Worm (Caenorhabditis elegans): ENCODE measurements around the gene str-28.

The str-28 gene

ce11 chrV:7435376-7436204 is 37.1 kb downstream of the str-28 start, which contains the start of the genes ddo-2 and F25E5.8 (continued):
- TF ChIP-seq ceh-62 (tag; optimal IDR thresholded peaks at IDR 0.05) (no peak), ZK337.2 (GFP tag; IDR thresholded peaks at IDR 0.05) (no peak), egl-27 (tag; optimal IDR thresholded peaks at IDR 0.05) (no peak), Y5F2A.4 (GFP tag; optimal IDR thresholded peaks at IDR 0.05) (no peak), nhr-102 (tag; optimal IDR thresholded peaks at IDR 0.05) (no peak), mes-2 (tag; optimal IDR thresholded peaks at IDR 0.05; ENCODE audit: poor library complexity, severe bottlenecking) (no peak), saeg-2 (GFP tag; IDR thresholded peaks at IDR 0.05) (no peak), nhr-25 (tag; optimal IDR thresholded peaks at IDR 0.05; ENCODE audit: borderline replicate concordance, insufficient read depth) (no peak), nhr-76 (tag; optimal IDR thresholded peaks at IDR 0.05) (no peak), fos-1 (tag; optimal IDR thresholded peaks at IDR 0.05) (no peak), dmd-6 (GFP tag; IDR thresholded peaks at IDR 0.05) (no peak), Y48G9A.11 (GFP tag; IDR thresholded peaks at IDR 0.05) (no peak), hlh-30 (tag; optimal IDR thresholded peaks at IDR 0.05; ENCODE audit: insufficient read depth) (peak; percentile 33), nhr-111 (GFP tag; optimal IDR thresholded peaks at IDR 0.05) (no peak), lin-29 (GFP tag; IDR thresholded peaks at IDR 0.05) (no peak), duxl-1 (tag; optimal IDR thresholded peaks at IDR 0.05; ENCODE audit: poor library complexity) (no peak), zag-1 (tag; optimal IDR thresholded peaks at IDR 0.05) (no peak), gei-8 (GFP tag; optimal IDR thresholded peaks at IDR 0.05) (no peak), daf-12 (tag; optimal IDR thresholded peaks at IDR 0.05) (no peak), lin-15B (tag; optimal IDR thresholded peaks at IDR 0.05) (no peak), php-3 (GFP tag; IDR thresholded peaks at IDR 0.05) (no peak), dmd-8 (GFP tag; IDR thresholded peaks at IDR 0.05) (no peak), egl-43 (GFP tag; IDR thresholded peaks at IDR 0.05) (no peak), lin-38 (GFP tag; IDR thresholded peaks at IDR 0.05) (no peak), arid-1 (GFP tag; conservative IDR thresholded peaks at IDR 0.05) (no peak), dmd-9 (GFP tag; IDR thresholded peaks at IDR 0.05) (no peak), lin-39 (tag; optimal IDR thresholded peaks at IDR 0.05) (no peak), spr-3 (GFP tag; optimal IDR thresholded peaks at IDR 0.05) (no peak), ceh-82 (tag; optimal IDR thresholded peaks at IDR 0.05) (no peak), lin-1 (GFP tag; IDR thresholded peaks at IDR 0.05) (no peak), F26F4.8 (GFP tag; conservative IDR thresholded peaks at IDR 0.05) (no peak), mep-1 (tag; optimal IDR thresholded peaks at IDR 0.05) (no peak), madf-9 (GFP tag; conservative IDR thresholded peaks at IDR 0.05) (no peak), mxl-2 (GFP tag; conservative IDR thresholded peaks at IDR 0.05) (no peak)

- TF ChIP-seq ctbp-1 (GFP tag; IDR thresholded peaks at IDR 0.05), result no peak
- TF ChIP-seq hlh-30 (tag; optimal IDR thresholded peaks at IDR 0.05; ENCODE audit: insufficient read depth), result peak; percentile 87
- no peak for TF ChIP-seq gei-8 (GFP tag; optimal IDR thresholded peaks at IDR 0.05)
- no peak for TF ChIP-seq nhr-76 (tag; optimal IDR thresholded peaks at IDR 0.05)
- TF ChIP-seq madf-5 (GFP tag; IDR thresholded peaks at IDR 0.05), result no peak
- TF ChIP-seq mdt-29 (GFP tag; IDR thresholded peaks at IDR 0.05), result no peak
- TF ChIP-seq php-3 (GFP tag; IDR thresholded peaks at IDR 0.05), result no peak
- no peak for TF ChIP-seq unc-130 (GFP tag; optimal IDR thresholded peaks at IDR 0.05)
- no peak for TF ChIP-seq R02D3.7 (tag; optimal IDR thresholded peaks at IDR 0.05)
- peak; percentile 64 for TF ChIP-seq dve-1 (tag; optimal IDR thresholded peaks at IDR 0.05; ENCODE audit: insufficient read depth)
- TF ChIP-seq attf-4 (tag; optimal IDR thresholded peaks at IDR 0.05), result no peak
- peak in 1 of 2 experiments; percentile 68 for TF ChIP-seq lsy-2 (tag; optimal IDR thresholded peaks at IDR 0.05)
- TF ChIP-seq mdl-1 (tag; optimal IDR thresholded peaks at IDR 0.05), result peak in 1 of 2 experiments; percentile 89
- no peak for TF ChIP-seq lin-13 (GFP tag; optimal IDR thresholded peaks at IDR 0.05)
- no peak for TF ChIP-seq lin-39 (tag; optimal IDR thresholded peaks at IDR 0.05)
- no peak for TF ChIP-seq zfp-2 (tag; optimal IDR thresholded peaks at IDR 0.05)
- TF ChIP-seq set-16 (GFP tag; IDR thresholded peaks at IDR 0.05), result no peak
- no peak for TF ChIP-seq Y105C5A.15 (GFP tag; IDR thresholded peaks at IDR 0.05)
- no peak for TF ChIP-seq zag-1 (tag; optimal IDR thresholded peaks at IDR 0.05)
- no peak for TF ChIP-seq fos-1 (tag; optimal IDR thresholded peaks at IDR 0.05)
- no peak for TF ChIP-seq lin-29 (GFP tag; IDR thresholded peaks at IDR 0.05)
- no peak for TF ChIP-seq nhr-10 (tag; optimal IDR thresholded peaks at IDR 0.05)
Observed at ce11 chrV:7434805-7435363, 37.8 kb downstream of the str-28 start.
